Worm (Caenorhabditis elegans) whole organism, young adult: ENCODE results near the gene ccar-1.

Source experiments
- D2030.7 ChIP-seq: fragments of 200-800 bp; sonication (Bioruptor generic); IDR thresholded peaks from 2 replicates; pipeline ENCODE4 v1.3.6; 2022; ENCODE audit warnings: missing genetic modification reagents, missing genetic modification characterization, missing compliant biosample characterization
- F33H1.4 ChIP-seq: fragments of 200-800 bp; sonication (Bioruptor generic); IDR thresholded peaks from 2 replicates; pipeline ENCODE4 v1.3.6; 2022; ENCODE audit warnings: missing genetic modification reagents, missing genetic modification characterization, missing compliant biosample characterization
- F49E8.2 ChIP-seq: sonication (generic microtip); optimal IDR thresholded peaks from 3 replicates; lab custom pipeline; 2017; ENCODE audit warnings: missing genetic modification characterization, mild to moderate bottlenecking, missing compliant biosample characterization, antibody characterized with exemption, moderate library complexity; ENCODE audit not compliant: insufficient read depth
- Y53F4B.3 ChIP-seq: fragments of 200-800 bp; sonication (Bioruptor generic); IDR thresholded peaks from 2 replicates; pipeline ENCODE4 v1.3.6; 2022; ENCODE audit warnings: missing genetic modification reagents, missing genetic modification characterization, missing compliant biosample characterization
- ama-1 ChIP-seq, 3 experiments: fragments of 150-350 bp in 1 of 3; sonication (generic microtip) in 2 of 3; optimal IDR thresholded peaks; 2 replicates each; lab custom pipeline; 2014 to 2018; ENCODE audit warnings: missing biosample characterization in 2 of 3, missing genetic modification characterization in 2 of 3, missing genetic modification reagents in 2 of 3
- atf-7 ChIP-seq: sonication (generic microtip); optimal IDR thresholded peaks from 2 replicates; lab custom pipeline; 2017; ENCODE audit warnings: mild to moderate bottlenecking, missing genetic modification characterization, missing compliant biosample characterization
- attf-3 ChIP-seq: fragments of 200-800 bp; sonication (Bioruptor generic); conservative IDR thresholded peaks from 2 replicates; pipeline ENCODE4 v1.3.6; 2022; ENCODE audit warnings: missing genetic modification reagents, missing genetic modification characterization, missing compliant biosample characterization
- attf-6 ChIP-seq: fragments of 200-800 bp; sonication (Bioruptor generic); IDR thresholded peaks from 2 replicates; pipeline ENCODE4 v1.3.6; 2022; ENCODE audit warnings: missing genetic modification reagents, missing genetic modification characterization, missing compliant biosample characterization
- bed-1 ChIP-seq: fragments of 200-800 bp; sonication (Bioruptor generic); IDR thresholded peaks from 2 replicates; pipeline ENCODE4 v1.3.6; 2022; ENCODE audit warnings: missing genetic modification reagents, missing genetic modification characterization, missing compliant biosample characterization
- bed-2 ChIP-seq: fragments of 200-800 bp; sonication (Bioruptor generic); IDR thresholded peaks from 2 replicates; pipeline ENCODE4 v1.3.6; 2022; ENCODE audit warnings: missing genetic modification reagents, missing genetic modification characterization, missing compliant biosample characterization
- ccch-3 ChIP-seq: fragments of 200-800 bp; sonication (Bioruptor generic); optimal IDR thresholded peaks from 2 replicates; lab custom pipeline; 2018; ENCODE audit warnings: mild to moderate bottlenecking, missing genetic modification characterization, missing compliant biosample characterization
- cebp-1 ChIP-seq, 2 experiments: fragments of 200-800 bp in 1 of 2; sonication (Bioruptor generic) in 1 of 2; sonication (generic microtip) in 1 of 2; IDR thresholded peaks in 1 of 2; optimal IDR thresholded peaks in 1 of 2; 2 replicates each; pipeline versions ENCODE4 v1.3.6 to Lab custom; 2017 to 2022; ENCODE audit warnings: missing compliant biosample characterization in 2 of 2, missing genetic modification characterization in 2 of 2, mild to moderate bottlenecking in 1 of 2, missing genetic modification reagents in 1 of 2, moderate library complexity in 1 of 2
- cebp-2 ChIP-seq: fragments of 200-800 bp; sonication (Bioruptor generic); IDR thresholded peaks from 2 replicates; pipeline ENCODE4 v1.3.6; 2022; ENCODE audit warnings: missing genetic modification characterization, missing compliant biosample characterization
- ceh-91 ChIP-seq: fragments of 200-800 bp; sonication (Bioruptor generic); IDR thresholded peaks from 2 replicates; pipeline ENCODE4 v1.3.6; 2022; ENCODE audit warnings: missing genetic modification reagents, missing genetic modification characterization, missing compliant biosample characterization
- dpl-1 ChIP-seq: fragments of 150-350 bp; optimal IDR thresholded peaks from 2 replicates; lab custom pipeline; 2014; ENCODE audit warnings: missing biosample characterization, missing genetic modification reagents, missing genetic modification characterization
- efl-1 ChIP-seq: fragments of 150-350 bp; optimal IDR thresholded peaks from 2 replicates; lab custom pipeline; 2014; ENCODE audit warnings: missing biosample characterization, missing genetic modification reagents, missing genetic modification characterization
- ekl-4 ChIP-seq: fragments of 200-800 bp; sonication (Bioruptor generic); IDR thresholded peaks from 2 replicates; pipeline ENCODE4 v1.3.6; 2022; ENCODE audit warnings: missing genetic modification reagents, missing genetic modification characterization, missing compliant biosample characterization
- hmg-1.2 ChIP-seq: fragments of 200-800 bp; sonication (Bioruptor generic); IDR thresholded peaks from 2 replicates; pipeline ENCODE4 v1.3.6; 2022; ENCODE audit warnings: missing genetic modification reagents, missing genetic modification characterization, missing compliant biosample characterization
- hrde-1 ChIP-seq: sonication (generic microtip); optimal IDR thresholded peaks from 2 replicates; lab custom pipeline; 2016; ENCODE audit warnings: missing genetic modification characterization, mild to moderate bottlenecking, missing compliant biosample characterization, moderate library complexity, missing genotype, missing genetic modification reagents, borderline replicate concordance
- let-607 ChIP-seq, 2 experiments: fragments of 200-800 bp in 1 of 2; sonication (Bioruptor generic) in 1 of 2; sonication (generic microtip) in 1 of 2; optimal IDR thresholded peaks; 2 replicates each; lab custom pipeline; 2016 to 2018; ENCODE audit warnings: mild to moderate bottlenecking in 2 of 2, missing compliant biosample characterization in 2 of 2, missing genetic modification characterization in 2 of 2, moderate library complexity in 2 of 2, missing genotype in 1 of 2
- lin-35 ChIP-seq, 3 experiments: fragments of 150-350 bp in 2 of 3; sonication (generic microtip) in 1 of 3; optimal IDR thresholded peaks; 2 replicates each; lab custom pipeline; 2014 to 2018; ENCODE audit warnings: missing biosample characterization in 3 of 3, missing genetic modification characterization in 3 of 3, missing genetic modification reagents in 3 of 3
- lin-54 ChIP-seq: fragments of 200-800 bp; sonication (Bioruptor generic); optimal IDR thresholded peaks from 2 replicates; lab custom pipeline; 2018; ENCODE audit warnings: mild to moderate bottlenecking, missing genetic modification characterization, missing compliant biosample characterization
- lsl-1 ChIP-seq: fragments of 200-800 bp; sonication (Bioruptor generic); optimal IDR thresholded peaks from 2 replicates; lab custom pipeline; 2018; ENCODE audit warnings: mild to moderate bottlenecking, missing genetic modification characterization, moderate library complexity, missing compliant biosample characterization
- lsy-27 ChIP-seq: sonication (generic microtip); optimal IDR thresholded peaks from 2 replicates; lab custom pipeline; 2017; ENCODE audit warnings: missing genetic modification characterization, mild to moderate bottlenecking, missing compliant biosample characterization, antibody characterized with exemption, missing genotype, borderline replicate concordance; ENCODE audit not compliant: insufficient read depth
- madf-6 ChIP-seq: fragments of 200-800 bp; sonication (Bioruptor generic); IDR thresholded peaks from 2 replicates; pipeline ENCODE4 v1.3.6; 2022; ENCODE audit warnings: missing genetic modification reagents, missing genetic modification characterization, missing compliant biosample characterization
- madf-8 ChIP-seq: fragments of 200-800 bp; sonication (Bioruptor generic); conservative IDR thresholded peaks from 2 replicates; pipeline ENCODE4 v1.3.6; 2022; ENCODE audit warnings: missing genetic modification reagents, missing genetic modification characterization, missing compliant biosample characterization
- mcd-1 ChIP-seq: fragments of 200-800 bp; sonication (Bioruptor generic); IDR thresholded peaks from 2 replicates; pipeline ENCODE4 v1.3.6; 2022; ENCODE audit warnings: missing genetic modification reagents, missing genetic modification characterization, missing compliant biosample characterization
- nfya-2 ChIP-seq: fragments of 200-800 bp; sonication (Bioruptor generic); IDR thresholded peaks from 2 replicates; pipeline ENCODE4 v1.3.6; 2022; ENCODE audit warnings: missing genetic modification reagents, missing genetic modification characterization, missing compliant biosample characterization
- nhr-80 ChIP-seq: sonication (generic microtip); optimal IDR thresholded peaks from 2 replicates; lab custom pipeline; 2016; ENCODE audit warnings: missing genetic modification characterization, missing compliant biosample characterization
- rcor-1 ChIP-seq: fragments of 200-800 bp; sonication (Bioruptor generic); IDR thresholded peaks from 2 replicates; pipeline ENCODE4 v1.3.6; 2022; ENCODE audit warnings: missing genetic modification reagents, missing genetic modification characterization, missing compliant biosample characterization
- snpc-1.3 ChIP-seq: sonication (generic microtip); optimal IDR thresholded peaks from 2 replicates; lab custom pipeline; 2017; ENCODE audit warnings: missing genetic modification characterization, mild to moderate bottlenecking, missing compliant biosample characterization, antibody characterized with exemption, moderate library complexity, missing genotype, missing genetic modification reagents; ENCODE audit not compliant: insufficient read depth
- snpc-3.4 ChIP-seq: sonication (generic microtip); optimal IDR thresholded peaks from 2 replicates; lab custom pipeline; 2017; ENCODE audit warnings: missing genetic modification characterization, mild to moderate bottlenecking, missing compliant biosample characterization, antibody characterized with exemption, moderate library complexity, missing genotype, missing genetic modification reagents
- snpc-4 ChIP-seq, 5 experiments: fragments of 150-350 bp in 1 of 5; sonication (generic microtip) in 4 of 5; optimal IDR thresholded peaks; 2 replicates each; lab custom pipeline; 2014 to 2018; ENCODE audit warnings: missing genetic modification characterization in 5 of 5, missing biosample characterization in 3 of 5, antibody characterized with exemption in 2 of 5, mild to moderate bottlenecking in 2 of 5, missing compliant biosample characterization in 2 of 5, missing genotype in 2 of 5, moderate library complexity in 2 of 5, missing genetic modification reagents in 1 of 5
- tbp1 ChIP-seq: fragments of 200-800 bp; sonication (Bioruptor generic); optimal IDR thresholded peaks from 2 replicates; lab custom pipeline; 2018; ENCODE audit warnings: mild to moderate bottlenecking, missing genetic modification characterization, missing compliant biosample characterization
- unc-130 ChIP-seq: sonication (generic microtip); optimal IDR thresholded peaks from 2 replicates; lab custom pipeline; 2016; ENCODE audit warnings: missing genetic modification reagents, missing genetic modification characterization, missing compliant biosample characterization
- xnd-1 ChIP-seq: sonication (generic microtip); optimal IDR thresholded peaks from 2 replicates; lab custom pipeline; 2016; ENCODE audit warnings: missing genotype, missing genetic modification reagents, missing genetic modification characterization, missing compliant biosample characterization
- zfh-2 ChIP-seq: fragments of 200-800 bp; sonication (Bioruptor generic); conservative IDR thresholded peaks from 2 replicates; pipeline ENCODE4 v1.3.6; 2022; ENCODE audit warnings: missing genetic modification reagents, missing genetic modification characterization, missing compliant biosample characterization
- ztf-18 ChIP-seq: sonication (generic microtip); optimal IDR thresholded peaks from 2 replicates; lab custom pipeline; 2016; ENCODE audit warnings: missing genotype, mild to moderate bottlenecking, missing genetic modification characterization, missing compliant biosample characterization
- ztf-25 ChIP-seq: fragments of 200-800 bp; sonication (Bioruptor generic); IDR thresholded peaks from 2 replicates; pipeline ENCODE4 v1.3.6; 2022; ENCODE audit warnings: missing genetic modification reagents, missing genetic modification characterization, missing compliant biosample characterization

ccar-1 gene

ce11 chrIV:14066403-14066802 lies 4.9 kb upstream of the ccar-1 start:
- TF ChIP-seq cebp-2 (0 out of 2 replicates have a peak, but pooled peaks have one; percentile 50), lsy-27 (tag; lab: Kevin White, UChicago) (no peak)

ce11 chrIV:14069760-14070159 lies 1.6 kb upstream of the ccar-1 start, which contains the start of gene lst-4:
Gene lst-4 (minus strand): TSS chrIV:14069860.
- no peak for TF ChIP-seq unc-130 (GFP tag; lab: Kevin White, UChicago)
- no peak for TF ChIP-seq nfya-2 (GFP tag; lab: Robert Waterston, UW)
- TF ChIP-seq tbp1: no peak
- TF ChIP-seq ekl-4 (GFP tag; lab: Robert Waterston, UW): no peak
- no peak for TF ChIP-seq attf-3 (GFP tag; lab: Robert Waterston, UW)
- no peak for TF ChIP-seq lin-35 (GFP tag; optimal IDR thresholded peaks at IDR 0.05; lab: Kevin White, UChicago)
- no peak for TF ChIP-seq ztf-18 (tag; lab: Kevin White, UChicago)
- TF ChIP-seq madf-6 (GFP tag; lab: Robert Waterston, UW): no peak
- TF ChIP-seq bed-1 (GFP tag; lab: Robert Waterston, UW): no peak
- TF ChIP-seq Y53F4B.3 (GFP tag; lab: Robert Waterston, UW): no peak
- no peak for TF ChIP-seq ccch-3
- TF ChIP-seq ztf-25: no peak

- no peak for TF ChIP-seq ama-1 (optimal IDR thresholded peaks at IDR 0.05; lab: Kevin White, UChicago)
- no peak for TF ChIP-seq ama-1 (GFP tag; optimal IDR thresholded peaks at IDR 0.05; lab: Kevin White, UChicago)
- peak; percentile 15 for TF ChIP-seq F49E8.2 (tag; lab: Kevin White, UChicago)
- no peak for TF ChIP-seq hrde-1
- TF ChIP-seq bed-2 (GFP tag; lab: Robert Waterston, UW): no peak
- no peak for TF ChIP-seq hmg-1.2
- TF ChIP-seq rcor-1 (GFP tag; lab: Robert Waterston, UW): 0 out of 2 replicates have a peak, but pooled peaks have one; percentile 15
- TF ChIP-seq nhr-80 (tag; lab: Kevin White, UChicago): peak; percentile 37
- TF ChIP-seq attf-6 (GFP tag; lab: Robert Waterston, UW): peak; percentile 87
- TF ChIP-seq mcd-1 (GFP tag; lab: Robert Waterston, UW): peak; percentile 89
- TF ChIP-seq lin-35 (GFP tag; optimal IDR thresholded peaks at IDR 0.05; lab: Kevin White, UChicago): peak in 1 of 3 experiments; percentile 20
- TF ChIP-seq attf-3 (GFP tag; lab: Robert Waterston, UW): no peak
- peak; percentile 96 for TF ChIP-seq cebp-1 (GFP tag; IDR thresholded peaks at IDR 0.05; lab: Robert Waterston, UW)
- peak; percentile 98 for TF ChIP-seq cebp-1 (tag; optimal IDR thresholded peaks at IDR 0.05; lab: Kevin White, UChicago)
- peak; percentile 70 for TF ChIP-seq lin-54 (GFP tag; lab: Kevin White, UChicago)
- peak; percentile 6 for TF ChIP-seq lsl-1 (GFP tag; lab: Kevin White, UChicago)
- peak; percentile 73 for TF ChIP-seq dpl-1
- peak; percentile 60 for TF ChIP-seq snpc-3.4
- peak; percentile 71 for TF ChIP-seq F33H1.4 (GFP tag; lab: Robert Waterston, UW)
- TF ChIP-seq snpc-1.3 (tag; lab: Kevin White, UChicago): peak; percentile 70
- no peak for TF ChIP-seq atf-7 (tag; lab: Kevin White, UChicago)
- peak; percentile 57 for TF ChIP-seq snpc-4 (GFP tag; optimal IDR thresholded peaks at IDR 0.05; lab: Kevin White, UChicago)
- peak in 3 of 4 experiments; percentile 70 to 88 (median 85) for TF ChIP-seq snpc-4 (tag; optimal IDR thresholded peaks at IDR 0.05; lab: Kevin White, UChicago)
- peak; percentile 47; the same call in 1 of the 2 replicates for TF ChIP-seq madf-8 (GFP tag; lab: Robert Waterston, UW)
- TF ChIP-seq madf-6 (GFP tag; lab: Robert Waterston, UW): peak; percentile 70
- TF ChIP-seq unc-130 (GFP tag; lab: Kevin White, UChicago): no peak
- peak; percentile 66 for TF ChIP-seq efl-1 (GFP tag; lab: Kevin White, UChicago)
- peak; percentile 22; the same call in 1 of the 2 replicates for TF ChIP-seq D2030.7 (GFP tag; lab: Robert Waterston, UW)
- no peak for TF ChIP-seq xnd-1 (tag; lab: Kevin White, UChicago)
- peak; percentile 61; the same call in 1 of the 2 replicates for TF ChIP-seq zfh-2 (GFP tag; lab: Robert Waterston, UW)
- TF ChIP-seq ceh-91 (GFP tag; lab: Robert Waterston, UW): peak; percentile 43; the same call in 1 of the 2 replicates
- TF ChIP-seq let-607 (tag; optimal IDR thresholded peaks at IDR 0.05; lab: Kevin White, UChicago): no peak
Measured at ce11 chrIV:14070185-14070991, 960 bp upstream of the ccar-1 start.
